Worm (Caenorhabditis elegans): ENCODE results near the gene T07A9.14.
A peak's percentile ranks its signal among the peaks of the same experiment; 100 is the strongest.

DNA sequence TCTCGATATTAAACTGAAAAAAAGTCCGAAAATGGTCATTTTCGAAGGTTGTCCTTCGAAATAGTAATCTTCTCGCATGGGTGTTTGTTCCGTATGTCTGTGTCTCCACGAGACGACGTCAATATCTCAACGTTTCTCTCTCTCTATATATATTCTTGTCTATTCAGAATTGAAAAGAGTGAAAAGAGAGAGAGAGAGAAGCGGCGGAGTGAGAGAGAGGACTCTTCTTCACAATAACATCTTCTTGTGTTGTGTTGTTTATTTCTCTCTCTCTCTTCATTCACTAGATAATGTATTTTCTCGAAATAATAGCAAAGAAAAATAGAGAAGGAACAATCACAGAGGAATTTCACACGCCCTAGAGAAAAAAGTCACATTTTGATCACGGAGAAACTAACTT is 20.1 kb upstream of the T07A9.14 start:
- TF ChIP-seq pqm-1 (tag; optimal IDR thresholded peaks at IDR 0.05): no peak
- peak; percentile 28 for TF ChIP-seq swsn-7 (tag; optimal IDR thresholded peaks at IDR 0.05)
- TF ChIP-seq fos-1 (tag; optimal IDR thresholded peaks at IDR 0.05): no peak

All from whole organism, L1 larva.